Fruit fly (Drosophila melanogaster) whole organism, embryonic: ENCODE measurements around the gene CG7565.
A peak's percentile ranks its signal among the peaks of the same experiment; 100 is the strongest.

Experiments
- CG10209 ChIP-seq: fragments of 200-800 bp; sonication (Bioruptor generic); optimal IDR thresholded peaks from 3 replicates; lab custom pipeline; 2017; ENCODE audit warnings: missing biosample characterization, mild to moderate bottlenecking, missing genetic modification characterization, missing genetic modification reagents
- CG10267 ChIP-seq: fragments of 200-800 bp; sonication (Bioruptor generic); optimal IDR thresholded peaks from 2 replicates; lab custom pipeline; 2018; ENCODE audit warnings: missing biosample characterization, mild to moderate bottlenecking, missing genetic modification characterization, moderate library complexity
- CG10543 ChIP-seq: fragments of 200-800 bp; sonication (Bioruptor generic); optimal IDR thresholded peaks from 3 replicates; lab custom pipeline; 2017; ENCODE audit warnings: missing biosample characterization, mild to moderate bottlenecking, missing genetic modification characterization, moderate library complexity
- CG11696 ChIP-seq: fragments of 200-800 bp; sonication (Bioruptor generic); IDR thresholded peaks from 2 replicates; pipeline ENCODE4 v1.3.6; 2022; ENCODE audit warnings: missing biosample characterization, missing genetic modification characterization
- CG11723 ChIP-seq: fragments of 200-800 bp; sonication (Bioruptor generic); optimal IDR thresholded peaks from 2 replicates; lab custom pipeline; 2017; ENCODE audit warnings: missing biosample characterization, mild to moderate bottlenecking, missing genetic modification characterization
- CG12219 ChIP-seq: fragments of 200-800 bp; sonication (Bioruptor generic); optimal IDR thresholded peaks from 3 replicates; lab custom pipeline; 2018; ENCODE audit warnings: missing biosample characterization, mild to moderate bottlenecking, missing genetic modification characterization
- CG12942 ChIP-seq: fragments of 200-800 bp; sonication (Bioruptor generic); optimal IDR thresholded peaks from 3 replicates; lab custom pipeline; 2016; ENCODE audit warnings: missing biosample characterization, missing genetic modification characterization
- CG13894 ChIP-seq: fragments of 200-800 bp; sonication (Bioruptor generic); optimal IDR thresholded peaks from 3 replicates; lab custom pipeline; 2018; ENCODE audit warnings: missing biosample characterization, mild to moderate bottlenecking, missing genetic modification characterization, moderate library complexity
- CG14441 ChIP-seq: fragments of 200-800 bp; sonication (Bioruptor generic); IDR thresholded peaks from 2 replicates; pipeline ENCODE4 v1.3.6; 2022; ENCODE audit warnings: missing biosample characterization, missing genetic modification characterization
- CG15479 ChIP-seq: fragments of 200-800 bp; sonication (Bioruptor generic); optimal IDR thresholded peaks from 3 replicates; lab custom pipeline; 2019; ENCODE audit warnings: missing biosample characterization, mild to moderate bottlenecking, missing genetic modification characterization, moderate library complexity
- CG17829 ChIP-seq: fragments of 200-800 bp; optimal IDR thresholded peaks from 2 replicates; lab custom pipeline; 2019; ENCODE audit warnings: missing biosample characterization, mild to moderate bottlenecking, missing genetic modification characterization, moderate library complexity
- CG18619 ChIP-seq: fragments of 200-800 bp; sonication (Bioruptor generic); optimal IDR thresholded peaks from 3 replicates; lab custom pipeline; 2017; ENCODE audit warnings: missing biosample characterization, mild to moderate bottlenecking, missing genetic modification characterization
- CG31365 ChIP-seq: fragments of 200-800 bp; sonication (Bioruptor generic); optimal IDR thresholded peaks from 2 replicates; lab custom pipeline; 2018; ENCODE audit warnings: missing biosample characterization, mild to moderate bottlenecking, missing genetic modification characterization
- CG34422 ChIP-seq: fragments of 200-800 bp; sonication (Bioruptor generic); IDR thresholded peaks from 3 replicates; pipeline ENCODE4 v1.3.6; 2022; ENCODE audit warnings: missing biosample characterization, missing genetic modification characterization
- CG5953 ChIP-seq: fragments of 200-800 bp; sonication (Bioruptor generic); IDR thresholded peaks from 2 replicates; pipeline ENCODE4 v1.3.6; 2022; ENCODE audit warnings: missing biosample characterization, missing genetic modification characterization
- CG6654 ChIP-seq: fragments of 200-800 bp; sonication (Bioruptor generic); optimal IDR thresholded peaks from 2 replicates; lab custom pipeline; 2017; ENCODE audit warnings: missing biosample characterization, mild to moderate bottlenecking, missing genetic modification characterization
- D ChIP-seq, 2 experiments: fragments of 200-800 bp in 1 of 2; fragments of >200 bp in 1 of 2; sonication (Bioruptor generic) in 1 of 2; optimal IDR thresholded peaks; 2 replicates in 1 of 2; 3 replicates in 1 of 2; lab custom pipeline; 2017; ENCODE audit warnings: mild to moderate bottlenecking in 1 of 2, missing biosample characterization in 1 of 2, missing genetic modification characterization in 1 of 2, missing genetic modification reagents in 1 of 2
- Doc2 ChIP-seq: fragments of 200-800 bp; sonication (Bioruptor generic); IDR thresholded peaks from 2 replicates; pipeline ENCODE4 v1.3.6; 2022; ENCODE audit warnings: missing biosample characterization, missing genetic modification characterization
- E2f2 ChIP-seq: fragments of 200-800 bp; sonication (Bioruptor generic); IDR thresholded peaks from 2 replicates; pipeline ENCODE4 v1.3.6; 2022; ENCODE audit warnings: missing biosample characterization, missing genetic modification characterization
- ERR ChIP-seq: fragments of 200-800 bp; sonication (Bioruptor generic); optimal IDR thresholded peaks from 2 replicates; lab custom pipeline; 2016; ENCODE audit warnings: missing biosample characterization, missing genetic modification characterization
- Elba2 ChIP-seq: fragments of 200-800 bp; sonication (Bioruptor generic); optimal IDR thresholded peaks from 3 replicates; lab custom pipeline; 2016; ENCODE audit warnings: missing biosample characterization, missing genetic modification characterization
- Ets65A ChIP-seq: fragments of 200-800 bp; sonication (Bioruptor generic); peaks from one replicate; lab custom pipeline; 2016; ENCODE audit warnings: missing biosample characterization, missing genetic modification characterization
- Fer1 ChIP-seq: fragments of 200-800 bp; sonication (Bioruptor generic); optimal IDR thresholded peaks from 2 replicates; lab custom pipeline; 2017; ENCODE audit warnings: missing biosample characterization, mild to moderate bottlenecking, missing genetic modification characterization
- HLH3B ChIP-seq: fragments of 200-800 bp; sonication (Bioruptor generic); IDR thresholded peaks from 2 replicates; pipeline ENCODE4 v1.3.6; 2022; ENCODE audit warnings: missing biosample characterization, missing genetic modification characterization
- Hey ChIP-seq: fragments of 200-800 bp; sonication (Bioruptor generic); optimal IDR thresholded peaks from 3 replicates; lab custom pipeline; 2018; ENCODE audit warnings: missing biosample characterization, mild to moderate bottlenecking, missing genetic modification characterization
- Hr3 ChIP-seq: fragments of 200-800 bp; sonication (Bioruptor generic); optimal IDR thresholded peaks from 3 replicates; lab custom pipeline; 2016; ENCODE audit warnings: missing biosample characterization, missing genetic modification characterization
- Hr51 ChIP-seq, 2 experiments: fragments of 200-800 bp; sonication (Bioruptor generic); optimal IDR thresholded peaks; 2 replicates in 1 of 2; 3 replicates in 1 of 2; lab custom pipeline; 2016 to 2018; ENCODE audit warnings: missing biosample characterization in 2 of 2, missing genetic modification characterization in 2 of 2, mild to moderate bottlenecking in 1 of 2, moderate library complexity in 1 of 2
- Jarid2 ChIP-seq: fragments of 200-800 bp; sonication (Bioruptor generic); optimal IDR thresholded peaks from 3 replicates; lab custom pipeline; 2017; ENCODE audit warnings: mild to moderate bottlenecking, missing biosample characterization, missing genetic modification reagents, missing genetic modification characterization
- Lpt ChIP-seq: fragments of >200 bp; optimal IDR thresholded peaks from 2 replicates; lab custom pipeline; 2018; ENCODE audit warnings: missing biosample characterization, missing genetic modification characterization
- NfI ChIP-seq: fragments of 200-800 bp; sonication (Bioruptor generic); optimal IDR thresholded peaks from 3 replicates; lab custom pipeline; 2018; ENCODE audit warnings: missing biosample characterization, mild to moderate bottlenecking, missing genetic modification characterization, moderate library complexity
- Poxn ChIP-seq: fragments of 200-800 bp; sonication (Bioruptor generic); IDR thresholded peaks from 2 replicates; pipeline ENCODE4 v1.3.6; 2022; ENCODE audit warnings: missing biosample characterization, missing genetic modification characterization
- Ptx1 ChIP-seq: fragments of 200-800 bp; sonication (Bioruptor generic); IDR thresholded peaks from 2 replicates; pipeline ENCODE4 v1.3.6; 2022; ENCODE audit warnings: missing biosample characterization, missing genetic modification characterization
- Rx ChIP-seq: fragments of 200-800 bp; sonication (Bioruptor generic); IDR thresholded peaks from 2 replicates; pipeline ENCODE4 v1.3.6; 2022; ENCODE audit warnings: missing biosample characterization, missing genetic modification characterization
- Scr ChIP-seq: fragments of 200-800 bp; sonication (Bioruptor generic); IDR thresholded peaks from 2 replicates; pipeline ENCODE4 v1.3.6; 2022; ENCODE audit warnings: missing biosample characterization, missing genetic modification characterization; ENCODE audit not compliant: partially characterized antibody
- Side ChIP-seq: fragments of 200-800 bp; sonication (Bioruptor generic); optimal IDR thresholded peaks from 2 replicates; lab custom pipeline; 2016; ENCODE audit warnings: missing biosample characterization, missing genetic modification characterization
- Spps ChIP-seq: fragments of 200-800 bp; sonication (Bioruptor generic); optimal IDR thresholded peaks from 2 replicates; lab custom pipeline; 2018; ENCODE audit warnings: missing biosample characterization, mild to moderate bottlenecking, missing genetic modification characterization
- Usf ChIP-seq: fragments of 200-800 bp; sonication (Bioruptor generic); optimal IDR thresholded peaks from 2 replicates; lab custom pipeline; 2017; ENCODE audit warnings: missing genotype, missing biosample characterization, missing genetic modification characterization
- bsh ChIP-seq, 2 experiments: fragments of 200-800 bp; sonication (Bioruptor generic); optimal IDR thresholded peaks; 2 replicates each; lab custom pipeline; 2017 to 2018; ENCODE audit warnings: mild to moderate bottlenecking in 2 of 2, missing biosample characterization in 2 of 2, missing genetic modification characterization in 2 of 2, moderate library complexity in 1 of 2
- cato ChIP-seq: fragments of 200-800 bp; sonication (Bioruptor generic); optimal IDR thresholded peaks from 2 replicates; lab custom pipeline; 2016; ENCODE audit warnings: missing biosample characterization, missing genetic modification characterization, borderline replicate concordance
- dan ChIP-seq: fragments of 200-800 bp; sonication (Bioruptor generic); IDR thresholded peaks from 2 replicates; pipeline ENCODE4 v1.3.6; 2022; ENCODE audit warnings: missing biosample characterization, missing genetic modification characterization
- dimm ChIP-seq: fragments of 200-800 bp; sonication (Bioruptor generic); IDR thresholded peaks from 2 replicates; pipeline ENCODE4 v1.3.6; 2022; ENCODE audit warnings: missing biosample characterization, missing genetic modification characterization
- emc ChIP-seq: fragments of 200-800 bp; sonication (Bioruptor generic); optimal IDR thresholded peaks from 2 replicates; lab custom pipeline; 2016; ENCODE audit warnings: missing biosample characterization, missing genetic modification characterization
- fd3F ChIP-seq: fragments of 200-800 bp; sonication (Bioruptor generic); optimal IDR thresholded peaks from 2 replicates; lab custom pipeline; 2018; ENCODE audit warnings: missing biosample characterization, mild to moderate bottlenecking, missing genetic modification characterization, moderate library complexity
- grau ChIP-seq: fragments of 200-800 bp; optimal IDR thresholded peaks from 3 replicates; lab custom pipeline; 2019; ENCODE audit warnings: missing biosample characterization, mild to moderate bottlenecking, missing genetic modification characterization, moderate library complexity
- gsb-n ChIP-seq: fragments of 200-800 bp; sonication (Bioruptor generic); optimal IDR thresholded peaks from 3 replicates; lab custom pipeline; 2018; ENCODE audit warnings: missing biosample characterization, mild to moderate bottlenecking, missing genetic modification characterization
- hth ChIP-seq: fragments of >200 bp; optimal IDR thresholded peaks from 2 replicates; lab custom pipeline; 2017; ENCODE audit warnings: inconsistent platforms
- kni ChIP-seq: fragments of 200-800 bp; sonication (Bioruptor generic); optimal IDR thresholded peaks from 3 replicates; lab custom pipeline; 2017; ENCODE audit warnings: mild to moderate bottlenecking, missing biosample characterization, missing genetic modification reagents, missing genetic modification characterization
- pzg ChIP-seq: fragments of 200-800 bp; sonication (Bioruptor generic); optimal IDR thresholded peaks from 3 replicates; lab custom pipeline; 2018; ENCODE audit warnings: missing biosample characterization, mild to moderate bottlenecking, missing genetic modification characterization, moderate library complexity
- slp2 ChIP-seq: fragments of 200-800 bp; sonication (Bioruptor generic); optimal IDR thresholded peaks from 2 replicates; lab custom pipeline; 2016; ENCODE audit warnings: missing biosample characterization, missing genetic modification characterization
- tap ChIP-seq: fragments of 200-800 bp; optimal IDR thresholded peaks from 3 replicates; lab custom pipeline; 2019; ENCODE audit warnings: missing biosample characterization, mild to moderate bottlenecking, missing genetic modification characterization, moderate library complexity

CG7565 gene

dm6 chr3L:8041461-8042110, 50.0 kb downstream of the CG7565 start (continued):
- TF ChIP-seq CG10267 (peak; percentile 8), CG15479 (no peak), CG17829 (tag; lab: Kevin White, UChicago) (no peak), dimm (GFP tag; lab: Robert Waterston, UW) (no peak), fd3F (GFP tag; lab: Kevin White, UChicago) (no peak), CG10543 (GFP tag; lab: Kevin White, UChicago) (no peak), Doc2 (GFP tag; lab: Robert Waterston, UW) (no peak), pzg (GFP tag; lab: Kevin White, UChicago) (no peak), Hey (no peak), D (optimal IDR thresholded peaks at IDR 0.05; lab: Kevin White, UChicago) (no peak), D (GFP tag; optimal IDR thresholded peaks at IDR 0.05; lab: Kevin White, UChicago) (no peak), Scr (GFP tag; lab: Robert Waterston, UW) (no peak), grau (tag; lab: Kevin White, UChicago) (peak; percentile 17), Ets65A (GFP tag; lab: Kevin White, UChicago) (peak; percentile 72), Side (GFP tag; lab: Kevin White, UChicago) (no peak), CG34422 (no peak), CG18619 (GFP tag; lab: Kevin White, UChicago) (no peak), bsh (GFP tag; optimal IDR thresholded peaks at IDR 0.05; lab: Kevin White, UChicago) (peak in 1 of 2 experiments; percentile 1), tap (tag; lab: Kevin White, UChicago) (peak; percentile 25), CG11696 (GFP tag; lab: Robert Waterston, UW) (no peak), NfI (GFP tag; lab: Kevin White, UChicago) (no peak), HLH3B (GFP tag; lab: Robert Waterston, UW) (peak; percentile 28; the same call in 1 of the 2 replicates), CG11723 (GFP tag; lab: Kevin White, UChicago) (no peak), CG5953 (GFP tag; lab: Robert Waterston, UW) (no peak), Ptx1 (GFP tag; lab: Robert Waterston, UW) (no peak; the same call in 1 of the 2 replicates), Elba2 (GFP tag; lab: Kevin White, UChicago) (no peak), kni (GFP tag; lab: Kevin White, UChicago) (no peak), dan (no peak), CG10209 (GFP tag; lab: Kevin White, UChicago) (peak; percentile 19), Usf (GFP tag; lab: Kevin White, UChicago) (no peak), hth (lab: Kevin White, UChicago) (no peak), Spps (tag; lab: Kevin White, UChicago) (no peak), CG12942 (GFP tag; lab: Kevin White, UChicago) (peak; percentile 4), Poxn (GFP tag; lab: Robert Waterston, UW) (no peak), Fer1 (GFP tag; lab: Kevin White, UChicago) (peak; percentile 4), Lpt (GFP tag; lab: Kevin White, UChicago) (no peak), CG13894 (no peak), E2f2 (GFP tag; lab: Robert Waterston, UW) (peak; percentile 10; the same call in 1 of the 2 replicates), Hr3 (GFP tag; lab: Kevin White, UChicago) (no peak), Hr51 (GFP tag; optimal IDR thresholded peaks at IDR 0.05; lab: Kevin White, UChicago) (peak in 1 of 2 experiments; percentile 69), cato (GFP tag; lab: Kevin White, UChicago) (no peak), CG12219 (GFP tag; lab: Kevin White, UChicago) (no peak), Rx (GFP tag; lab: Robert Waterston, UW) (no peak), CG31365 (tag; lab: Kevin White, UChicago) (no peak), emc (GFP tag; lab: Kevin White, UChicago) (no peak), CG14441 (GFP tag; lab: Robert Waterston, UW) (no peak), CG6654 (no peak), slp2 (GFP tag; lab: Kevin White, UChicago) (no peak), Jarid2 (GFP tag; lab: Kevin White, UChicago) (no peak), gsb-n (tag; lab: Kevin White, UChicago) (no peak), ERR (GFP tag; lab: Kevin White, UChicago) (no peak)
